Worm (Caenorhabditis elegans) whole organism, L2 larva: Measurements from ENCODE around the gene B0303.7.
A peak's percentile ranks its signal among the peaks of the same experiment; 100 is the strongest.

Experiments used
- C34F6.9 ChIP-seq: fragments of 150-350 bp; optimal IDR thresholded peaks from 2 replicates; lab custom pipeline; 2014; ENCODE audit warnings: missing biosample characterization, missing genetic modification characterization
- R02D3.7 ChIP-seq: fragments of 150-350 bp; optimal IDR thresholded peaks from 2 replicates; lab custom pipeline; 2014; ENCODE audit warnings: missing biosample characterization, missing genetic modification characterization
- Y55F3AM.14 ChIP-seq: fragments of 200-800 bp; sonication (Bioruptor generic); optimal IDR thresholded peaks from 2 replicates; lab custom pipeline; 2018; ENCODE audit warnings: mild to moderate bottlenecking, missing genetic modification characterization, missing compliant biosample characterization
- ZK546.5 ChIP-seq: sonication (generic microtip); optimal IDR thresholded peaks from 2 replicates; lab custom pipeline; 2017; ENCODE audit warnings: missing biosample characterization, missing genetic modification characterization
- alr-1 ChIP-seq: fragments of 150-350 bp; optimal IDR thresholded peaks from 2 replicates; lab custom pipeline; 2014; ENCODE audit warnings: missing biosample characterization, missing genetic modification characterization
- aly-2 ChIP-seq: fragments of 150-350 bp; optimal IDR thresholded peaks from 2 replicates; lab custom pipeline; 2014; ENCODE audit warnings: missing biosample characterization, missing genetic modification characterization
- blmp-1 ChIP-seq: sonication (generic microtip); optimal IDR thresholded peaks from 2 replicates; lab custom pipeline; 2017; ENCODE audit warnings: missing genetic modification characterization, mild to moderate bottlenecking, missing compliant biosample characterization, antibody characterized with exemption, moderate library complexity; ENCODE audit not compliant: insufficient read depth
- crh-2 ChIP-seq: sonication (generic microtip); optimal IDR thresholded peaks from 2 replicates; lab custom pipeline; 2017; ENCODE audit warnings: missing biosample characterization, missing genetic modification characterization
- dmd-4 ChIP-seq: sonication (generic microtip); optimal IDR thresholded peaks from 2 replicates; lab custom pipeline; 2017; ENCODE audit warnings: missing biosample characterization, missing genetic modification characterization
- egl-27 ChIP-seq: sonication (generic microtip); optimal IDR thresholded peaks from 3 replicates; lab custom pipeline; 2017; ENCODE audit warnings: missing biosample characterization, missing genetic modification reagents, missing genetic modification characterization
- elt-1 ChIP-seq: fragments of 150-350 bp; optimal IDR thresholded peaks from 2 replicates; lab custom pipeline; 2014; ENCODE audit warnings: missing biosample characterization, missing genetic modification characterization
- fos-1 ChIP-seq: fragments of 150-350 bp; optimal IDR thresholded peaks from 2 replicates; lab custom pipeline; 2014; ENCODE audit warnings: missing biosample characterization, missing genetic modification characterization
- gmeb-1 ChIP-seq: fragments of 150-350 bp; optimal IDR thresholded peaks from 2 replicates; lab custom pipeline; 2014; ENCODE audit warnings: missing biosample characterization, missing genetic modification characterization
- lin-13 ChIP-seq: fragments of 150-350 bp; optimal IDR thresholded peaks from 2 replicates; lab custom pipeline; 2014; ENCODE audit warnings: missing biosample characterization, missing genetic modification reagents, missing genetic modification characterization
- lin-39 ChIP-seq: fragments of 150-350 bp; optimal IDR thresholded peaks from 2 replicates; lab custom pipeline; 2014; ENCODE audit warnings: missing biosample characterization, missing genetic modification reagents, missing genetic modification characterization
- lsy-2 ChIP-seq, 2 experiments: fragments of 150-350 bp in 1 of 2; sonication (generic microtip) in 1 of 2; optimal IDR thresholded peaks; 2 replicates each; lab custom pipeline; 2014 to 2017; ENCODE audit warnings: missing biosample characterization in 2 of 2, missing genetic modification characterization in 2 of 2
- mab-5 ChIP-seq: fragments of 150-350 bp; optimal IDR thresholded peaks from 2 replicates; lab custom pipeline; 2014; ENCODE audit warnings: missing biosample characterization, missing genetic modification characterization
- mdl-1 ChIP-seq, 2 experiments: fragments of 150-350 bp in 1 of 2; sonication (generic microtip) in 1 of 2; optimal IDR thresholded peaks; 2 replicates each; lab custom pipeline; 2017; ENCODE audit warnings: missing biosample characterization in 2 of 2, missing genetic modification characterization in 2 of 2
- nhr-12 ChIP-seq: fragments of 150-350 bp; optimal IDR thresholded peaks from 2 replicates; lab custom pipeline; 2014; ENCODE audit warnings: missing biosample characterization, missing genetic modification characterization
- nhr-129 ChIP-seq: fragments of 150-350 bp; optimal IDR thresholded peaks from 2 replicates; lab custom pipeline; 2014; ENCODE audit warnings: missing biosample characterization, missing genetic modification characterization
- nhr-21 ChIP-seq: fragments of 150-350 bp; optimal IDR thresholded peaks from 2 replicates; lab custom pipeline; 2014; ENCODE audit warnings: missing biosample characterization, missing genetic modification characterization
- nhr-25 ChIP-seq: fragments of 150-350 bp; sonication (generic microtip); optimal IDR thresholded peaks from 3 replicates; lab custom pipeline; 2014; ENCODE audit warnings: missing biosample characterization, missing genetic modification characterization
- nhr-6 ChIP-seq: fragments of 150-350 bp; optimal IDR thresholded peaks from 2 replicates; lab custom pipeline; 2014; ENCODE audit warnings: missing biosample characterization, missing genetic modification characterization
- nhr-77 ChIP-seq: fragments of 150-350 bp; optimal IDR thresholded peaks from 2 replicates; lab custom pipeline; 2014; ENCODE audit warnings: missing biosample characterization, missing genetic modification characterization
- skn-1 ChIP-seq: sonication (generic microtip); optimal IDR thresholded peaks from 2 replicates; lab custom pipeline; 2017; ENCODE audit warnings: missing biosample characterization, missing genetic modification characterization
- sma-3 ChIP-seq: sonication (generic microtip); optimal IDR thresholded peaks from 2 replicates; lab custom pipeline; 2016; ENCODE audit warnings: missing genetic modification reagents, missing genetic modification characterization, missing compliant biosample characterization
- sma-9 ChIP-seq, 2 experiments: fragments of 150-350 bp in 1 of 2; sonication (generic microtip) in 1 of 2; optimal IDR thresholded peaks; 2 replicates each; lab custom pipeline; 2014 to 2016; ENCODE audit warnings: missing genetic modification characterization in 2 of 2, mild to moderate bottlenecking in 1 of 2, missing biosample characterization in 1 of 2, missing compliant biosample characterization in 1 of 2, missing genetic modification reagents in 1 of 2, moderate library complexity in 1 of 2
- snpc-4 ChIP-seq: fragments of 150-350 bp; optimal IDR thresholded peaks from 2 replicates; lab custom pipeline; 2014; ENCODE audit warnings: missing biosample characterization, missing genetic modification characterization
- unc-55 ChIP-seq: fragments of 150-350 bp; sonication (generic microtip); optimal IDR thresholded peaks from 3 replicates; lab custom pipeline; 2014; ENCODE audit warnings: missing biosample characterization, missing genetic modification reagents, missing genetic modification characterization
- zag-1 ChIP-seq: fragments of 150-350 bp; optimal IDR thresholded peaks from 2 replicates; lab custom pipeline; 2014; ENCODE audit warnings: missing biosample characterization, missing genetic modification characterization
- ztf-1 ChIP-seq: fragments of 200-800 bp; sonication (Bioruptor generic); conservative IDR thresholded peaks from 2 replicates; pipeline ENCODE4 v1.3.6; 2022; ENCODE audit warnings: missing genetic modification characterization, missing compliant biosample characterization
- ztf-4 ChIP-seq: fragments of 150-350 bp; optimal IDR thresholded peaks from 2 replicates; lab custom pipeline; 2014; ENCODE audit warnings: missing biosample characterization, missing genetic modification characterization

B0303.7 gene

DNA sequence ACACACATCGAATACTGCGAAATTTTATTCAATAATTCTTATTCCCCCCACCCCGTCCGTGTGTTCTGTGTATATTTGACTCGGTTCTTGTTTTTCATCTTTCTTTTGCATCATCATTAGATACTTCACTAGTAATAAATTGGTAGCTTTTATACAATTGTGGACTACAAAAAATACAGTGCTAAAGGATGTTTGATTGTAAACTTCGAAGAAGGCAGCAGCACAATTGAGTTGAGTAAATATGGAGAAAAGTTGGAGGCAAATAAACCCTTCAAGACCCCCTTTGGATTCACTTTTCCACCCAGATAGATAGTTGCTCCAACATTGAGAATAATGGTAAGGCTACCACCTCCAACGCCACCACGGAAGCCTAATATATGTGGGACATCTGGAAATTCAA is at the start of gene B0303.7:
Gene B0303.7 (plus strand): TSS at position 301 of the 400 bp plus-strand sequence.
- TF ChIP-seq blmp-1 (no peak), ztf-4 (tag; lab: Kevin White, UChicago) (no peak), lin-39 (tag; lab: Kevin White, UChicago) (no peak), alr-1 (tag; lab: Kevin White, UChicago) (no peak), C34F6.9 (tag; lab: Kevin White, UChicago) (no peak), mab-5 (tag; lab: Kevin White, UChicago) (no peak), fos-1 (tag; lab: Kevin White, UChicago) (no peak), snpc-4 (no peak), gmeb-1 (tag; lab: Kevin White, UChicago) (no peak), sma-9 (GFP tag; optimal IDR thresholded peaks at IDR 0.05; lab: Kevin White, UChicago) (no peak), sma-9 (tag; optimal IDR thresholded peaks at IDR 0.05; lab: Kevin White, UChicago) (no peak), nhr-12 (tag; lab: Kevin White, UChicago) (no peak)
- TF ChIP-seq, all 48 proteins: peak for 0

DNA sequence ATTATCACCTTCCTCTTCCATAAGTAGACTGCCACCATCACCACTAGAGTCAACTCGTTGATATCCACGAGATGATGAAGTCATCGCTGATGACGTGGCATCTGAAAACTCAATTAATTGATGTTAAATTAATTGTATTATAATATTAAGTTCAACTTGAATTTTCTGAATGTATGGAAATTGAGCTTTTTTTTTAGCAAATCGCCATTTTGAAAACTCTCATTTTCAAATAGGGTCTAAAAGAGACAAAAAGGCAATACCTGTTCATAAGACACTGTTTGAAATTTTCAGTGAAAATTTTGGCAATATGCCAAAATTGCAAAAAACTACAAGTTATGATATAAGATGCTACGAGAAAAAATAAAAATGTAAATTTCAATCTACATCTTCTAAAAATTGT is 49.8 kb upstream of the B0303.7 start, which contains the start of gene twk-7:
Gene twk-7 (minus strand): TSS at position 101 of the 400 bp plus-strand sequence.
- TF ChIP-seq blmp-1, result no peak
- no peak for TF ChIP-seq R02D3.7 (tag; lab: Kevin White, UChicago)
- TF ChIP-seq alr-1 (tag; lab: Kevin White, UChicago), result no peak
- TF ChIP-seq egl-27 (tag; lab: Kevin White, UChicago), result no peak
- TF ChIP-seq ZK546.5 (tag; lab: Kevin White, UChicago), result no peak
- no peak for TF ChIP-seq ztf-1 (GFP tag; lab: Robert Waterston, UW)
- TF ChIP-seq zag-1 (tag; lab: Kevin White, UChicago), result no peak
- TF ChIP-seq gmeb-1 (tag; lab: Kevin White, UChicago), result no peak
- no peak for TF ChIP-seq lin-13 (GFP tag; lab: Kevin White, UChicago)
- TF ChIP-seq Y55F3AM.14 (GFP tag; lab: Kevin White, UChicago), result no peak
- TF ChIP-seq nhr-77 (tag; lab: Kevin White, UChicago), result no peak
- TF ChIP-seq snpc-4, result no peak
- TF ChIP-seq lsy-2 (tag; optimal IDR thresholded peaks at IDR 0.05; lab: Kevin White, UChicago), result no peak
- no peak for TF ChIP-seq dmd-4 (tag; lab: Kevin White, UChicago)
- TF ChIP-seq mab-5 (tag; lab: Kevin White, UChicago), result no peak
- TF ChIP-seq aly-2 (tag; lab: Kevin White, UChicago), result no peak
- TF ChIP-seq mdl-1 (tag; optimal IDR thresholded peaks at IDR 0.05; lab: Kevin White, UChicago), result no peak

DNA sequence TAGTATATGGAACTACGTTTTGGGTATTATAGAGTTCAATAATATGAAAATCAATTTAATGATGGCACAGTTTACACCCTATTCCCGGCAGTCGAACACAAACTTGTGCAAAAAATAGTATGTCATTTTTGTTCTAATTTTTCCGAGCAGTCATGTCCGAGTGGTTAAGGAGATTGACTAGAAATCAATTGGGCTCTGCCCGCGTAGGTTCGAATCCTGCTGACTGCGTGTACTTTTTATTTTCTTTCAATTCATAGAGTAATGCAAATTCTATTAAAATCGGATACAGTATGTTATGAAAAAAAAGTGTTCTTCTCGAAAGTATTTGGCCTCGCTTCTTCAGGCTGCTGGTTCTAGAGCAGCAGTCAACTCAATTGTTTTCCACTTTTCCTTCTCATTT is 47.4 kb upstream of the B0303.7 start:
- TF ChIP-seq skn-1 (tag; lab: Kevin White, UChicago) (no peak), ZK546.5 (tag; lab: Kevin White, UChicago) (no peak), fos-1 (tag; lab: Kevin White, UChicago) (peak; percentile 32), mab-5 (tag; lab: Kevin White, UChicago) (no peak), aly-2 (tag; lab: Kevin White, UChicago) (no peak), blmp-1 (no peak), egl-27 (tag; lab: Kevin White, UChicago) (no peak), zag-1 (tag; lab: Kevin White, UChicago) (no peak), sma-9 (GFP tag; optimal IDR thresholded peaks at IDR 0.05; lab: Kevin White, UChicago) (peak; percentile 9), sma-9 (tag; optimal IDR thresholded peaks at IDR 0.05; lab: Kevin White, UChicago) (no peak), crh-2 (tag; lab: Kevin White, UChicago) (no peak)

ce11 chrIII:8648589-8648988 is 44.8 kb upstream of the B0303.7 start, which contains the start of gene F22B7.3:
Gene F22B7.3, plus strand, starts transcription at chrIII:8648889.
- TF ChIP-seq nhr-6 (no peak), nhr-12 (tag; lab: Kevin White, UChicago) (no peak)

DNA sequence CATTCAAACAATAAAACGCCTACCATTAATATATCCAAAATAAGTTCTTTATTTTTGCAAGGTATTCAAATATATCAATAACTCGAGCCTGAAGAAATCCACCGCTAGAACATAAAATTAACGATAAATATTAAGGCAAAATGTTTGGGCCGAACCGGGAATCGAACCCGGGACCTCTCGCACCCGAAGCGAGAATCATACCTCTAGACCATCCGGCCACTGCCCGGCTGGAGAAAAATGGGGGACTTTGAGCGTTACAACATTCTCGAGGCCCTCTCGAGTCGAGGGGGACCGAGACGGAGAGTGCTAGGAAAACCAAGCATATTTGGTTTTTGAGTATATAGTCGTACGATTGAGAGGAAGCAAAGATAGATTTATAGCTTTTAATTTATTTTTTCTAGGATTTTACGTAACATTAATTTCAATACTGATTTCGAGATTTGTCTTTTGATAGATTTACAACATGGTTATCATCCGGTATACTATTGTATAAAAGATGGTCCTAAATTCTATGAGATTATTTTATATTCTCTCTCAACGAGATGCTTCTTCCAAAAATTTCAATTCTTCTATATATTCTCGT is 43.1 kb upstream of the B0303.7 start, which contains the start of gene flp-23:
Gene flp-23 (plus strand): TSS at position 533 of the 583 bp plus-strand sequence.
- TF ChIP-seq lsy-2 (tag; optimal IDR thresholded peaks at IDR 0.05; lab: Kevin White, UChicago), result peak in 1 of 2 experiments; percentile 48
- no peak for TF ChIP-seq nhr-21 (tag; lab: Kevin White, UChicago)
- TF ChIP-seq nhr-12 (tag; lab: Kevin White, UChicago), result no peak
- no peak for TF ChIP-seq elt-1 (tag; lab: Kevin White, UChicago)
- peak; percentile 43 for TF ChIP-seq lin-13 (GFP tag; lab: Kevin White, UChicago)
- TF ChIP-seq nhr-129 (tag; lab: Kevin White, UChicago), result peak; percentile 37
- no peak for TF ChIP-seq mab-5 (tag; lab: Kevin White, UChicago)
- no peak for TF ChIP-seq crh-2 (tag; lab: Kevin White, UChicago)
- TF ChIP-seq sma-3 (GFP tag; lab: Kevin White, UChicago), result peak; percentile 10
- TF ChIP-seq fos-1 (tag; lab: Kevin White, UChicago), result no peak
- no peak for TF ChIP-seq Y55F3AM.14 (GFP tag; lab: Kevin White, UChicago)
- no peak for TF ChIP-seq blmp-1
- TF ChIP-seq unc-55 (GFP tag; lab: Kevin White, UChicago), result peak; percentile 62
- TF ChIP-seq nhr-25, result no peak
